Worm (Caenorhabditis elegans): ENCODE measurements around the gene nhx-4.

nhx-4 gene

ce11 chrX:6913989-6914388 is at the start of gene nhx-4:
Gene nhx-4, plus strand, starts transcription at chrX:6914289.
- TF ChIP-seq let-526 (GFP tag; IDR thresholded peaks at IDR 0.05) (no peak), ceh-40 (GFP tag; IDR thresholded peaks at IDR 0.05) (no peak), C06A6.2 (GFP tag; conservative IDR thresholded peaks at IDR 0.05) (no peak), nhr-120 (GFP tag; IDR thresholded peaks at IDR 0.05) (no peak), B0035.1 (tag; optimal IDR thresholded peaks at IDR 0.05) (no peak), B0019.2 (GFP tag; conservative IDR thresholded peaks at IDR 0.05) (no peak), ztf-6 (GFP tag; IDR thresholded peaks at IDR 0.05) (no peak), sptf-2 (GFP tag; optimal IDR thresholded peaks at IDR 0.05) (no peak), attf-3 (GFP tag; conservative IDR thresholded peaks at IDR 0.05) (no peak), F49E8.2 (tag; optimal IDR thresholded peaks at IDR 0.05; ENCODE audit: insufficient read depth) (no peak), mel-28 (tag; optimal IDR thresholded peaks at IDR 0.05; ENCODE audit: borderline replicate concordance) (no peak), let-607 (tag; optimal IDR thresholded peaks at IDR 0.05) (no peak), T07F8.4 (tag; optimal IDR thresholded peaks at IDR 0.05) (no peak), madf-8 (GFP tag; conservative IDR thresholded peaks at IDR 0.05) (no peak), F33H1.4 (GFP tag; IDR thresholded peaks at IDR 0.05) (no peak), D2030.7 (GFP tag; IDR thresholded peaks at IDR 0.05) (no peak), lin-35 (GFP tag; optimal IDR thresholded peaks at IDR 0.05) (no peak), hlh-12 (tag; optimal IDR thresholded peaks at IDR 0.05) (no peak), mxl-1 (tag; optimal IDR thresholded peaks at IDR 0.05) (no peak), dpl-1 (GFP tag; optimal IDR thresholded peaks at IDR 0.05) (no peak)

DNA sequence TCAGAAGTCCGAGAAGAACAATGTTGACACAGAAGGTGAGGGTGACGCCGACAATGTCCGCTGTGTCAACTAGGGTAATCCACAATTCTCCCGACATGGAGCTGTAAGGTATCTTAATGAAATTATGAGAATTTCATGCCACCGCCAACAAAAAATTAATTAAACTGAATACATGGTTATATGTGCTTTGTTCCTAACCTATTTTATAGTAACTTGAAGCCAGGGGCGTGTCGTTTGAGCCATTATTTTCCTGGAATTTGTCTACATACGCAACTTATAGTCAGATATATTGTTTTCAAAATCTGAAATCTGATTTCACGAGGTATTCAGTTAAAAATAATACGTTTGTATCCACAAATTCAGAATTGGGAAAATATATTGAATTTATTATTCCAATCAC is 48.2 kb upstream of the nhx-4 start, which contains the start of gene odr-10:
odr-10 (minus strand) TSS at position 101 of the 400 bp plus-strand sequence.
- TF ChIP-seq madf-10 (tag; optimal IDR thresholded peaks at IDR 0.05) (no peak), lin-26 (GFP tag; IDR thresholded peaks at IDR 0.05) (no peak), Y95B8A.8 (GFP tag; IDR thresholded peaks at IDR 0.05) (no peak), ceh-58 (GFP tag; IDR thresholded peaks at IDR 0.05) (no peak), lsy-27 (tag; optimal IDR thresholded peaks at IDR 0.05; ENCODE audit: borderline replicate concordance, insufficient read depth) (no peak), ztf-18 (tag; optimal IDR thresholded peaks at IDR 0.05) (no peak), dox-1 (GFP tag; IDR thresholded peaks at IDR 0.05) (no peak), B0035.1 (tag; optimal IDR thresholded peaks at IDR 0.05) (no peak), hrde-1 (tag; optimal IDR thresholded peaks at IDR 0.05; ENCODE audit: borderline replicate concordance) (no peak), let-526 (GFP tag; IDR thresholded peaks at IDR 0.05) (no peak), madf-3 (GFP tag; IDR thresholded peaks at IDR 0.05) (no peak), zim-3 (tag; optimal IDR thresholded peaks at IDR 0.05) (no peak), F23B12.7 (tag; optimal IDR thresholded peaks at IDR 0.05; ENCODE audit: insufficient read depth) (no peak), madf-8 (GFP tag; conservative IDR thresholded peaks at IDR 0.05) (no peak), rpc-1 (optimal IDR thresholded peaks at IDR 0.05) (no peak), rpc-1 (tag; optimal IDR thresholded peaks at IDR 0.05) (no peak)

ce11 chrX:6866900-6867299 is 47.2 kb upstream of the nhx-4 start:
- TF ChIP-seq hmg-1.2 (GFP tag; IDR thresholded peaks at IDR 0.05) = peak; percentile 98
- peak; percentile 82 for TF ChIP-seq tbp1 (GFP tag; optimal IDR thresholded peaks at IDR 0.05)
- no peak for TF ChIP-seq B0336.3 (GFP tag; IDR thresholded peaks at IDR 0.05)
- peak; percentile 60; the same call in 1 of the 2 replicates for TF ChIP-seq lin-26 (GFP tag; IDR thresholded peaks at IDR 0.05)
- TF ChIP-seq die-1 (tag; optimal IDR thresholded peaks at IDR 0.05) = peak; percentile 17
- TF ChIP-seq B0261.1 (tag; optimal IDR thresholded peaks at IDR 0.05) = peak; percentile 60
- no peak for TF ChIP-seq snpc-4 (GFP tag; optimal IDR thresholded peaks at IDR 0.05)
- no peak for TF ChIP-seq snpc-4 (tag; optimal IDR thresholded peaks at IDR 0.05)
- peak; percentile 48 for TF ChIP-seq rpc-1 (optimal IDR thresholded peaks at IDR 0.05)
- TF ChIP-seq rpc-1 (tag; optimal IDR thresholded peaks at IDR 0.05) = peak; percentile 54

Data from whole organism, young adult.